Fruit fly (Drosophila melanogaster) S2 (cell line): Measurements from ENCODE around the gene Gas41.
A peak's percentile ranks its signal among the peaks of the same experiment; 100 is the strongest.

Source experiments
- CG8478 ChIP-seq: fragments of >200 bp; optimal IDR thresholded peaks from 2 replicates; lab custom pipeline; 2018
- CTCF ChIP-seq, 2 experiments: fragments of >200 bp; optimal IDR thresholded peaks; 2 replicates each; lab custom pipeline; 2018

dm6 chr2L:6919850-6920660, 30.0 kb downstream of the Gas41 start, which contains the start of gene x16:
- TF ChIP-seq CTCF (optimal IDR thresholded peaks at IDR 0.05; lab: Kevin White, UChicago) = peak in 1 of 2 experiments; percentile 5
- TF ChIP-seq CG8478 (lab: Kevin White, UChicago) = no peak
